Worm (Caenorhabditis elegans) whole organism, L2 larva: ENCODE data around the gene abhd-5.1.

ENCODE experiments used
- C34F6.9 ChIP-seq: fragments of 150-350 bp; optimal IDR thresholded peaks from 2 replicates; lab custom pipeline; 2014; ENCODE audit warnings: missing biosample characterization, missing genetic modification characterization
- R02D3.7 ChIP-seq: fragments of 150-350 bp; optimal IDR thresholded peaks from 2 replicates; lab custom pipeline; 2014; ENCODE audit warnings: missing biosample characterization, missing genetic modification characterization
- Y55F3AM.14 ChIP-seq: fragments of 200-800 bp; sonication (Bioruptor generic); optimal IDR thresholded peaks from 2 replicates; lab custom pipeline; 2018; ENCODE audit warnings: mild to moderate bottlenecking, missing genetic modification characterization, missing compliant biosample characterization
- ZK546.5 ChIP-seq: sonication (generic microtip); optimal IDR thresholded peaks from 2 replicates; lab custom pipeline; 2017; ENCODE audit warnings: missing biosample characterization, missing genetic modification characterization
- alr-1 ChIP-seq: fragments of 150-350 bp; optimal IDR thresholded peaks from 2 replicates; lab custom pipeline; 2014; ENCODE audit warnings: missing biosample characterization, missing genetic modification characterization
- aly-2 ChIP-seq: fragments of 150-350 bp; optimal IDR thresholded peaks from 2 replicates; lab custom pipeline; 2014; ENCODE audit warnings: missing biosample characterization, missing genetic modification characterization
- ama-1 ChIP-seq: fragments of 150-350 bp; optimal IDR thresholded peaks from 2 replicates; lab custom pipeline; 2018; ENCODE audit warnings: inconsistent platforms
- blmp-1 ChIP-seq: sonication (generic microtip); optimal IDR thresholded peaks from 2 replicates; lab custom pipeline; 2017; ENCODE audit warnings: missing genetic modification characterization, mild to moderate bottlenecking, missing compliant biosample characterization, antibody characterized with exemption, moderate library complexity; ENCODE audit not compliant: insufficient read depth
- ceh-16 ChIP-seq: fragments of 150-350 bp; optimal IDR thresholded peaks from 2 replicates; lab custom pipeline; 2014; ENCODE audit warnings: missing biosample characterization, missing genetic modification characterization
- ceh-82 ChIP-seq: fragments of 150-350 bp; optimal IDR thresholded peaks from 2 replicates; lab custom pipeline; 2014; ENCODE audit warnings: missing biosample characterization, missing genetic modification characterization
- crh-2 ChIP-seq: sonication (generic microtip); optimal IDR thresholded peaks from 2 replicates; lab custom pipeline; 2017; ENCODE audit warnings: missing biosample characterization, missing genetic modification characterization
- dmd-4 ChIP-seq: sonication (generic microtip); optimal IDR thresholded peaks from 2 replicates; lab custom pipeline; 2017; ENCODE audit warnings: missing biosample characterization, missing genetic modification characterization
- egl-27 ChIP-seq: sonication (generic microtip); optimal IDR thresholded peaks from 3 replicates; lab custom pipeline; 2017; ENCODE audit warnings: missing biosample characterization, missing genetic modification reagents, missing genetic modification characterization
- elt-1 ChIP-seq: fragments of 150-350 bp; optimal IDR thresholded peaks from 2 replicates; lab custom pipeline; 2014; ENCODE audit warnings: missing biosample characterization, missing genetic modification characterization
- lin-13 ChIP-seq: fragments of 150-350 bp; optimal IDR thresholded peaks from 2 replicates; lab custom pipeline; 2014; ENCODE audit warnings: missing biosample characterization, missing genetic modification reagents, missing genetic modification characterization
- lsy-2 ChIP-seq, 2 experiments: fragments of 150-350 bp in 1 of 2; sonication (generic microtip) in 1 of 2; optimal IDR thresholded peaks; 2 replicates each; lab custom pipeline; 2014 to 2017; ENCODE audit warnings: missing biosample characterization in 2 of 2, missing genetic modification characterization in 2 of 2
- mab-5 ChIP-seq: fragments of 150-350 bp; optimal IDR thresholded peaks from 2 replicates; lab custom pipeline; 2014; ENCODE audit warnings: missing biosample characterization, missing genetic modification characterization
- mbf-1 ChIP-seq: sonication (generic microtip); optimal IDR thresholded peaks from 2 replicates; lab custom pipeline; 2017; ENCODE audit warnings: missing biosample characterization, missing genetic modification characterization
- mdl-1 ChIP-seq, 2 experiments: fragments of 150-350 bp in 1 of 2; sonication (generic microtip) in 1 of 2; optimal IDR thresholded peaks; 2 replicates each; lab custom pipeline; 2017; ENCODE audit warnings: missing biosample characterization in 2 of 2, missing genetic modification characterization in 2 of 2
- nhr-10 ChIP-seq: sonication (generic microtip); optimal IDR thresholded peaks from 2 replicates; lab custom pipeline; 2017; ENCODE audit warnings: missing biosample characterization, missing genetic modification characterization
- nhr-11 ChIP-seq: fragments of 150-350 bp; optimal IDR thresholded peaks from 2 replicates; lab custom pipeline; 2014; ENCODE audit warnings: missing biosample characterization, missing genetic modification characterization
- nhr-12 ChIP-seq: fragments of 150-350 bp; optimal IDR thresholded peaks from 2 replicates; lab custom pipeline; 2014; ENCODE audit warnings: missing biosample characterization, missing genetic modification characterization
- nhr-129 ChIP-seq: fragments of 150-350 bp; optimal IDR thresholded peaks from 2 replicates; lab custom pipeline; 2014; ENCODE audit warnings: missing biosample characterization, missing genetic modification characterization
- nhr-21 ChIP-seq: fragments of 150-350 bp; optimal IDR thresholded peaks from 2 replicates; lab custom pipeline; 2014; ENCODE audit warnings: missing biosample characterization, missing genetic modification characterization
- nhr-23 ChIP-seq: fragments of 150-350 bp; optimal IDR thresholded peaks from 2 replicates; lab custom pipeline; 2014; ENCODE audit warnings: missing biosample characterization, missing genetic modification reagents, missing genetic modification characterization
- nhr-237 ChIP-seq: fragments of 150-350 bp; optimal IDR thresholded peaks from 2 replicates; lab custom pipeline; 2014; ENCODE audit warnings: missing biosample characterization, missing genetic modification characterization
- nhr-25 ChIP-seq: fragments of 150-350 bp; sonication (generic microtip); optimal IDR thresholded peaks from 3 replicates; lab custom pipeline; 2014; ENCODE audit warnings: missing biosample characterization, missing genetic modification characterization
- nhr-6 ChIP-seq: fragments of 150-350 bp; optimal IDR thresholded peaks from 2 replicates; lab custom pipeline; 2014; ENCODE audit warnings: missing biosample characterization, missing genetic modification characterization
- nhr-77 ChIP-seq: fragments of 150-350 bp; optimal IDR thresholded peaks from 2 replicates; lab custom pipeline; 2014; ENCODE audit warnings: missing biosample characterization, missing genetic modification characterization
- skn-1 ChIP-seq: sonication (generic microtip); optimal IDR thresholded peaks from 2 replicates; lab custom pipeline; 2017; ENCODE audit warnings: missing biosample characterization, missing genetic modification characterization
- sma-3 ChIP-seq: sonication (generic microtip); optimal IDR thresholded peaks from 2 replicates; lab custom pipeline; 2016; ENCODE audit warnings: missing genetic modification reagents, missing genetic modification characterization, missing compliant biosample characterization
- sma-9 ChIP-seq, 2 experiments: fragments of 150-350 bp in 1 of 2; sonication (generic microtip) in 1 of 2; optimal IDR thresholded peaks; 2 replicates each; lab custom pipeline; 2014 to 2016; ENCODE audit warnings: missing genetic modification characterization in 2 of 2, mild to moderate bottlenecking in 1 of 2, missing biosample characterization in 1 of 2, missing compliant biosample characterization in 1 of 2, missing genetic modification reagents in 1 of 2, moderate library complexity in 1 of 2
- unc-39 ChIP-seq: fragments of 150-350 bp; optimal IDR thresholded peaks from 2 replicates; lab custom pipeline; 2014; ENCODE audit warnings: missing biosample characterization, missing genetic modification characterization
- unc-55 ChIP-seq: fragments of 150-350 bp; sonication (generic microtip); optimal IDR thresholded peaks from 3 replicates; lab custom pipeline; 2014; ENCODE audit warnings: missing biosample characterization, missing genetic modification reagents, missing genetic modification characterization
- unc-62 ChIP-seq: fragments of 150-350 bp; optimal IDR thresholded peaks from 2 replicates; lab custom pipeline; 2014; ENCODE audit warnings: missing biosample characterization, missing genetic modification reagents, missing genetic modification characterization
- zag-1 ChIP-seq: fragments of 150-350 bp; optimal IDR thresholded peaks from 2 replicates; lab custom pipeline; 2014; ENCODE audit warnings: missing biosample characterization, missing genetic modification characterization
- ztf-11 ChIP-seq: sonication (generic microtip); optimal IDR thresholded peaks from 2 replicates; lab custom pipeline; 2017; ENCODE audit warnings: missing biosample characterization, missing genetic modification characterization
- ztf-4 ChIP-seq: fragments of 150-350 bp; optimal IDR thresholded peaks from 2 replicates; lab custom pipeline; 2014; ENCODE audit warnings: missing biosample characterization, missing genetic modification characterization

abhd-5.1 gene

ce11 chrV:4865364-4865763 lies 17.9 kb downstream of the abhd-5.1 start, which contains the start of gene srd-32:
srd-32 (plus strand) TSS chrV:4865664.
- TF ChIP-seq aly-2: no peak
- no peak for TF ChIP-seq nhr-10 (tag; lab: Kevin White, UChicago)
- TF ChIP-seq lin-13 (GFP tag; lab: Kevin White, UChicago): no peak
- TF ChIP-seq nhr-25: no peak
- TF ChIP-seq nhr-11: no peak
- no peak for TF ChIP-seq crh-2 (tag; lab: Kevin White, UChicago)
- TF ChIP-seq unc-55 (GFP tag; lab: Kevin White, UChicago): no peak
- no peak for TF ChIP-seq nhr-23 (tag; lab: Kevin White, UChicago)
- TF ChIP-seq ztf-4: no peak
- no peak for TF ChIP-seq ZK546.5 (tag; lab: Kevin White, UChicago)
- TF ChIP-seq ztf-11 (tag; lab: Kevin White, UChicago): no peak
- TF ChIP-seq R02D3.7: no peak
- TF ChIP-seq mdl-1 (tag; optimal IDR thresholded peaks at IDR 0.05; lab: Kevin White, UChicago): no peak
- TF ChIP-seq, all 48 proteins: peak for 0

ce11 chrV:4867535-4867934 lies 20.1 kb downstream of the abhd-5.1 start:
- peak in 1 of 2 experiments; percentile 12 for TF ChIP-seq lsy-2 (tag; optimal IDR thresholded peaks at IDR 0.05; lab: Kevin White, UChicago)
- TF ChIP-seq mdl-1 (tag; optimal IDR thresholded peaks at IDR 0.05; lab: Kevin White, UChicago): no peak
- no peak for TF ChIP-seq lin-13 (GFP tag; lab: Kevin White, UChicago)
- TF ChIP-seq sma-3: no peak

- no peak for TF ChIP-seq R02D3.7
- no peak for TF ChIP-seq ceh-82 (tag; lab: Kevin White, UChicago)
- no peak for TF ChIP-seq ZK546.5 (tag; lab: Kevin White, UChicago)
- no peak for TF ChIP-seq nhr-6 (tag; lab: Kevin White, UChicago)
- no peak for TF ChIP-seq skn-1 (tag; lab: Kevin White, UChicago)
- no peak for TF ChIP-seq elt-1 (tag; lab: Kevin White, UChicago)
- no peak for TF ChIP-seq nhr-11
- TF ChIP-seq mbf-1 (tag; lab: Kevin White, UChicago): no peak
- no peak for TF ChIP-seq aly-2
- TF ChIP-seq ceh-16 (tag; lab: Kevin White, UChicago): no peak
- no peak for TF ChIP-seq nhr-77 (tag; lab: Kevin White, UChicago)
- TF ChIP-seq nhr-129 (tag; lab: Kevin White, UChicago): no peak
- TF ChIP-seq alr-1 (tag; lab: Kevin White, UChicago): no peak
- no peak for TF ChIP-seq nhr-12 (tag; lab: Kevin White, UChicago)
- no peak for TF ChIP-seq dmd-4 (tag; lab: Kevin White, UChicago)
- no peak for TF ChIP-seq ama-1 (lab: Kevin White, UChicago)
- TF ChIP-seq, all 48 proteins: peak for 0
These were observed 21.2 kb downstream of the abhd-5.1 start for ce11 chrV:4868698-4869097.

- peak; percentile 42 for TF ChIP-seq nhr-21 (tag; lab: Kevin White, UChicago)
- TF ChIP-seq egl-27 (tag; lab: Kevin White, UChicago): no peak
- TF ChIP-seq lsy-2 (tag; optimal IDR thresholded peaks at IDR 0.05; lab: Kevin White, UChicago): peak in 1 of 2 experiments; percentile 32
These were observed 23.2 kb downstream of the abhd-5.1 start for ce11 chrV:4870627-4871026.

- TF ChIP-seq sma-9 (GFP tag; optimal IDR thresholded peaks at IDR 0.05; lab: Kevin White, UChicago) (no peak), sma-9 (tag; optimal IDR thresholded peaks at IDR 0.05; lab: Kevin White, UChicago) (no peak), unc-62 (GFP tag; lab: Kevin White, UChicago) (no peak), unc-39 (tag; lab: Kevin White, UChicago) (no peak), mab-5 (no peak), Y55F3AM.14 (GFP tag; lab: Kevin White, UChicago) (no peak), nhr-77 (tag; lab: Kevin White, UChicago) (no peak), ztf-11 (tag; lab: Kevin White, UChicago) (no peak), ztf-4 (no peak), blmp-1 (tag; lab: Kevin White, UChicago) (no peak), nhr-237 (tag; lab: Kevin White, UChicago) (no peak), zag-1 (no peak), mdl-1 (tag; optimal IDR thresholded peaks at IDR 0.05; lab: Kevin White, UChicago) (no peak), aly-2 (no peak), C34F6.9 (tag; lab: Kevin White, UChicago) (no peak), nhr-129 (tag; lab: Kevin White, UChicago) (no peak), nhr-11 (no peak), lin-13 (GFP tag; lab: Kevin White, UChicago) (no peak), lsy-2 (tag; optimal IDR thresholded peaks at IDR 0.05; lab: Kevin White, UChicago) (no peak), ceh-82 (tag; lab: Kevin White, UChicago) (no peak)
These were observed 24.5 kb downstream of the abhd-5.1 start, which contains the start of gene srd-33 for ce11 chrV:4871992-4872391. srd-33 (plus strand) TSS chrV:4872292.
